Fruit fly (Drosophila melanogaster) whole organism, embryonic: Measurements from ENCODE around the gene CG33490.

Source experiments
- Awh ChIP-seq: fragments of 200-800 bp; sonication (Bioruptor generic); IDR thresholded peaks from 2 replicates; pipeline ENCODE4, ENCODE4 v1.3.6; 2022; ENCODE audit warnings: missing biosample characterization, missing genetic modification characterization
- CG10431 ChIP-seq: fragments of 200-800 bp; sonication (Bioruptor generic); optimal IDR thresholded peaks from 3 replicates; lab custom pipeline; 2018; ENCODE audit warnings: missing biosample characterization, mild to moderate bottlenecking, missing genetic modification characterization
- CG10543 ChIP-seq: fragments of 200-800 bp; sonication (Bioruptor generic); optimal IDR thresholded peaks from 3 replicates; lab custom pipeline; 2017; ENCODE audit warnings: missing biosample characterization, mild to moderate bottlenecking, missing genetic modification characterization, moderate library complexity
- CG11695 ChIP-seq: fragments of 200-800 bp; sonication (Bioruptor generic); IDR thresholded peaks from 3 replicates; pipeline ENCODE4 v1.3.6; 2022; ENCODE audit warnings: missing biosample characterization, missing genetic modification characterization
- CG13287 ChIP-seq: fragments of 200-800 bp; sonication (Bioruptor generic); IDR thresholded peaks from 2 replicates; pipeline ENCODE4 v1.3.6; 2022; ENCODE audit warnings: missing biosample characterization, missing genetic modification characterization; ENCODE audit not compliant: partially characterized antibody
- CG15269 ChIP-seq: fragments of 200-800 bp; sonication (Bioruptor generic); optimal IDR thresholded peaks from 2 replicates; lab custom pipeline; 2018; ENCODE audit warnings: missing biosample characterization, mild to moderate bottlenecking, missing genetic modification characterization, moderate library complexity
- CG15514 ChIP-seq: fragments of 200-800 bp; sonication (Bioruptor generic); optimal IDR thresholded peaks from 3 replicates; lab custom pipeline; 2017; ENCODE audit warnings: missing biosample characterization, missing genetic modification characterization, mild to moderate bottlenecking, moderate library complexity, missing genetic modification reagents
- CG17361 ChIP-seq: fragments of 200-800 bp; sonication (Bioruptor generic); IDR thresholded peaks from 3 replicates; pipeline ENCODE4 v1.3.6; 2022; ENCODE audit warnings: missing biosample characterization, missing genetic modification characterization
- CG31388 ChIP-seq: fragments of 200-800 bp; sonication (Bioruptor generic); optimal IDR thresholded peaks from 2 replicates; lab custom pipeline; 2016; ENCODE audit warnings: missing biosample characterization, missing genetic modification characterization
- CG3407 ChIP-seq: fragments of 200-800 bp; sonication (Bioruptor generic); optimal IDR thresholded peaks from 2 replicates; lab custom pipeline; 2018; ENCODE audit warnings: missing biosample characterization, mild to moderate bottlenecking, missing genetic modification characterization
- CG3726 ChIP-seq: fragments of 200-800 bp; sonication (Bioruptor generic); IDR thresholded peaks from 3 replicates; pipeline ENCODE4, ENCODE4 v1.3.6; 2022; ENCODE audit warnings: missing biosample characterization, missing genetic modification characterization
- CG6765 ChIP-seq: fragments of 200-800 bp; sonication (Bioruptor generic); optimal IDR thresholded peaks from 3 replicates; lab custom pipeline; 2017; ENCODE audit warnings: missing biosample characterization, mild to moderate bottlenecking, missing genetic modification characterization
- CG6791 ChIP-seq: fragments of 200-800 bp; sonication (Bioruptor generic); IDR thresholded peaks from 3 replicates; pipeline ENCODE4 v1.3.6; 2022; ENCODE audit warnings: missing biosample characterization, missing genetic modification characterization; ENCODE audit not compliant: partially characterized antibody
- CG7839 ChIP-seq: fragments of 200-800 bp; sonication (Bioruptor generic); optimal IDR thresholded peaks from 3 replicates; lab custom pipeline; 2018; ENCODE audit warnings: missing biosample characterization, mild to moderate bottlenecking, missing genetic modification characterization, moderate library complexity
- Drgx ChIP-seq: fragments of 200-800 bp; sonication (Bioruptor generic); IDR thresholded peaks from 2 replicates; pipeline ENCODE4 v1.3.6; 2022; ENCODE audit warnings: missing biosample characterization, missing genetic modification characterization
- E2f1 ChIP-seq: fragments of 200-800 bp; sonication (Bioruptor generic); IDR thresholded peaks from 2 replicates; pipeline ENCODE4 v1.3.6; 2022; ENCODE audit warnings: missing biosample characterization, missing genetic modification characterization
- ERR ChIP-seq: fragments of 200-800 bp; sonication (Bioruptor generic); optimal IDR thresholded peaks from 2 replicates; lab custom pipeline; 2016; ENCODE audit warnings: missing biosample characterization, missing genetic modification characterization
- Ets65A ChIP-seq: fragments of 200-800 bp; sonication (Bioruptor generic); peaks from one replicate; lab custom pipeline; 2016; ENCODE audit warnings: missing biosample characterization, missing genetic modification characterization
- Hr39 ChIP-seq: fragments of >200 bp; optimal IDR thresholded peaks from 2 replicates; lab custom pipeline; 2017
- Med ChIP-seq: fragments of 200-800 bp; sonication (Bioruptor generic); peaks from one replicate; lab custom pipeline; 2016; ENCODE audit warnings: missing biosample characterization, missing genetic modification characterization, mild to moderate bottlenecking, inconsistent platforms, moderate library complexity
- Mrtf ChIP-seq: fragments of 200-800 bp; sonication (Bioruptor generic); IDR thresholded peaks from 3 replicates; pipeline ENCODE4 v1.3.6; 2022; ENCODE audit warnings: missing biosample characterization, missing genetic modification characterization
- Optix ChIP-seq: fragments of 200-800 bp; sonication (Bioruptor generic); IDR thresholded peaks from 3 replicates; pipeline ENCODE4 v1.3.6; 2022; ENCODE audit warnings: missing biosample characterization, missing genetic modification characterization
- Taf1 ChIP-seq: fragments of 200-800 bp; sonication (Bioruptor generic); IDR thresholded peaks from 2 replicates; pipeline ENCODE4 v1.3.6; 2022; ENCODE audit warnings: missing biosample characterization, missing genetic modification characterization
- abd-A ChIP-seq: fragments of 200-800 bp; sonication (Bioruptor generic); optimal IDR thresholded peaks from 3 replicates; lab custom pipeline; 2019; ENCODE audit warnings: missing biosample characterization, mild to moderate bottlenecking, missing genetic modification characterization, moderate library complexity
- ara ChIP-seq: fragments of 200-800 bp; sonication (Bioruptor generic); IDR thresholded peaks from 2 replicates; pipeline ENCODE4 v1.3.6; 2022; ENCODE audit warnings: missing biosample characterization, missing genetic modification characterization
- ci ChIP-seq: fragments of 200-800 bp; sonication (Bioruptor generic); IDR thresholded peaks from 3 replicates; pipeline ENCODE4 v1.3.6; 2022; ENCODE audit warnings: missing biosample characterization, missing genetic modification characterization
- crol ChIP-seq: fragments of 200-800 bp; sonication (Bioruptor generic); IDR thresholded peaks from 2 replicates; pipeline ENCODE4 v1.3.6; 2022; ENCODE audit warnings: missing biosample characterization, missing genetic modification characterization
- lov ChIP-seq, 2 experiments: fragments of 200-800 bp in 1 of 2; fragments of >200 bp in 1 of 2; sonication (Bioruptor generic) in 1 of 2; IDR thresholded peaks in 1 of 2; optimal IDR thresholded peaks in 1 of 2; 2 replicates in 1 of 2; 3 replicates in 1 of 2; pipeline versions ENCODE4 v1.3.6 to Lab custom; 2017 to 2022; ENCODE audit warnings: missing biosample characterization in 1 of 2, missing genetic modification characterization in 1 of 2
- mirr ChIP-seq: fragments of 200-800 bp; sonication (Bioruptor generic); optimal IDR thresholded peaks from 3 replicates; lab custom pipeline; 2018; ENCODE audit warnings: missing biosample characterization, mild to moderate bottlenecking, missing genetic modification characterization
- org-1 ChIP-seq: fragments of 200-800 bp; sonication (Bioruptor generic); optimal IDR thresholded peaks from 2 replicates; lab custom pipeline; 2017; ENCODE audit warnings: missing biosample characterization, missing genetic modification characterization
- otp ChIP-seq: fragments of 200-800 bp; sonication (Bioruptor generic); IDR thresholded peaks from 3 replicates; pipeline ENCODE4, ENCODE4 v1.3.6; 2022; ENCODE audit warnings: missing biosample characterization, missing genetic modification characterization
- rib ChIP-seq: fragments of 200-800 bp; sonication (Bioruptor generic); IDR thresholded peaks from 2 replicates; pipeline ENCODE4 v1.3.6; 2022; ENCODE audit warnings: missing biosample characterization, missing genetic modification characterization
- sens ChIP-seq: fragments of 200-800 bp; sonication (Bioruptor generic); peaks from one replicate; lab custom pipeline; 2016; ENCODE audit warnings: missing biosample characterization, missing genetic modification characterization
- so ChIP-seq: fragments of 200-800 bp; sonication (Bioruptor generic); IDR thresholded peaks from 3 replicates; pipeline ENCODE4 v1.3.6; 2022; ENCODE audit warnings: missing biosample characterization, missing genetic modification characterization
- yki ChIP-seq: fragments of >200 bp; optimal IDR thresholded peaks from 3 replicates; lab custom pipeline; 2018

CG33490 gene

dm6 chr3L:11550359-11551056, 24.0 kb downstream of the CG33490 start (continued):
- peak; percentile 22 for TF ChIP-seq CG6765 (GFP tag; lab: Kevin White, UChicago)
- peak; percentile 85 for TF ChIP-seq abd-A (tag; lab: Kevin White, UChicago)
- TF ChIP-seq CG10543 (GFP tag; lab: Kevin White, UChicago) = peak; percentile 5
- TF ChIP-seq CG6791 (GFP tag; lab: Robert Waterston, UW) = no peak
- peak; percentile 30 for TF ChIP-seq ERR (GFP tag; lab: Kevin White, UChicago)
- peak; percentile 6 for TF ChIP-seq CG15269
- peak; percentile 68 for TF ChIP-seq mirr (GFP tag; lab: Kevin White, UChicago)
- 0 out of 3 replicates have a peak, but pooled peaks have one; percentile 20 for TF ChIP-seq CG17361 (GFP tag; lab: Robert Waterston, UW)
- TF ChIP-seq Mrtf (GFP tag; lab: Robert Waterston, UW) = no peak
- peak; percentile 89 for TF ChIP-seq Med
- TF ChIP-seq rib = peak; percentile 37; the same call in 1 of the 2 replicates
- TF ChIP-seq CG11695 = peak; percentile 45; the same call in 1 of the 3 replicates
- TF ChIP-seq CG15514 = peak; percentile 41
- TF ChIP-seq Taf1 (GFP tag; lab: Robert Waterston, UW) = no peak
- no peak for TF ChIP-seq CG31388 (GFP tag; lab: Kevin White, UChicago)
- no peak for TF ChIP-seq otp (GFP tag; lab: Robert Waterston, UW)
- peak; percentile 39 for TF ChIP-seq sens (GFP tag; lab: Kevin White, UChicago)
- peak; percentile 52 for TF ChIP-seq crol (GFP tag; lab: Robert Waterston, UW)
- peak; percentile 7; the same call in 1 of the 2 replicates for TF ChIP-seq E2f1 (GFP tag; lab: Robert Waterston, UW)
- peak; percentile 6; the same call in 1 of the 2 replicates for TF ChIP-seq CG13287
- peak; percentile 7 for TF ChIP-seq CG10431 (GFP tag; lab: Kevin White, UChicago)

- peak; percentile 74 for TF ChIP-seq Hr39 (lab: Kevin White, UChicago)
- no peak for TF ChIP-seq org-1 (GFP tag; lab: Kevin White, UChicago)
- TF ChIP-seq Drgx (GFP tag; lab: Robert Waterston, UW) = 0 out of 2 replicates have a peak, but pooled peaks have one; percentile 28
- no peak for TF ChIP-seq CG7839
- 0 out of 3 replicates have a peak, but pooled peaks have one; percentile 24 for TF ChIP-seq ci (GFP tag; lab: Robert Waterston, UW)
- TF ChIP-seq, all 482 proteins: peak for 3
These were observed 25.0 kb downstream of the CG33490 start for dm6 chr3L:11549432-11549831.

dm6 chr3L:11548009-11548408, 26.5 kb downstream of the CG33490 start:
- TF ChIP-seq CG3726 (GFP tag; lab: Robert Waterston, UW) (no peak), lov (optimal IDR thresholded peaks at IDR 0.05; lab: Kevin White, UChicago) (no peak), lov (GFP tag; IDR thresholded peaks at IDR 0.05; lab: Robert Waterston, UW) (0 out of 3 replicates have a peak, but pooled peaks have one; percentile 33), Med (peak; percentile 16), CG15269 (no peak), so (GFP tag; lab: Robert Waterston, UW) (0 out of 3 replicates have a peak, but pooled peaks have one; percentile 60), Optix (GFP tag; lab: Robert Waterston, UW) (no peak), yki (lab: Kevin White, UChicago) (no peak), Awh (GFP tag; lab: Robert Waterston, UW) (peak; percentile 18; the same call in 1 of the 2 replicates), Ets65A (GFP tag; lab: Kevin White, UChicago) (peak; percentile 52), CG3407 (no peak), ara (GFP tag; lab: Robert Waterston, UW) (peak; percentile 25; the same call in 1 of the 2 replicates), crol (GFP tag; lab: Robert Waterston, UW) (peak; percentile 27; the same call in 1 of the 2 replicates)
- TF ChIP-seq, all 482 proteins: peak for 7
